Worm (Caenorhabditis elegans): ENCODE data around the gene T04F3.5.

Gene T04F3.5

ce11 chrV:11799252-11799822, 38.9 kb downstream of the T04F3.5 start:
- no peak for TF ChIP-seq nfya-1 (tag; optimal IDR thresholded peaks at IDR 0.05)
- TF ChIP-seq K09A11.1 (tag; optimal IDR thresholded peaks at IDR 0.05; ENCODE audit: insufficient read depth), result no peak
- TF ChIP-seq F13H6.1 (tag; optimal IDR thresholded peaks at IDR 0.05), result peak; percentile 27
- TF ChIP-seq che-1 (tag; optimal IDR thresholded peaks at IDR 0.05), result no peak
- no peak for TF ChIP-seq rnt-1 (tag; optimal IDR thresholded peaks at IDR 0.05)
- TF ChIP-seq lim-6 (tag; optimal IDR thresholded peaks at IDR 0.05), result no peak
- TF ChIP-seq sox-4 (tag; optimal IDR thresholded peaks at IDR 0.05), result no peak
- TF ChIP-seq elt-2 (tag; optimal IDR thresholded peaks at IDR 0.05), result no peak
- TF ChIP-seq ceh-14 (tag; optimal IDR thresholded peaks at IDR 0.05), result no peak
- peak; percentile 3 for TF ChIP-seq ref-2 (tag; optimal IDR thresholded peaks at IDR 0.05)
- peak; percentile 20 for TF ChIP-seq ceh-18 (tag; optimal IDR thresholded peaks at IDR 0.05)
- no peak for TF ChIP-seq hlh-13 (GFP tag; optimal IDR thresholded peaks at IDR 0.05)
- no peak for TF ChIP-seq ceh-19 (GFP tag; optimal IDR thresholded peaks at IDR 0.05)

ce11 chrV:11800486-11800885, 40.0 kb downstream of the T04F3.5 start:
- TF ChIP-seq hlh-30 (tag; optimal IDR thresholded peaks at IDR 0.05; ENCODE audit: insufficient read depth) (no peak), K02D7.2 (tag; optimal IDR thresholded peaks at IDR 0.05) (no peak), C08G9.2 (tag; optimal IDR thresholded peaks at IDR 0.05) (no peak), tbx-2 (tag; optimal IDR thresholded peaks at IDR 0.05) (no peak), ceh-22 (tag; optimal IDR thresholded peaks at IDR 0.05) (no peak), sox-4 (tag; optimal IDR thresholded peaks at IDR 0.05) (no peak), pat-9 (tag; optimal IDR thresholded peaks at IDR 0.05) (no peak), elt-2 (tag; optimal IDR thresholded peaks at IDR 0.05) (no peak), ceh-19 (GFP tag; optimal IDR thresholded peaks at IDR 0.05) (no peak), ztf-16 (tag; optimal IDR thresholded peaks at IDR 0.05) (no peak), lin-11 (tag; optimal IDR thresholded peaks at IDR 0.05) (no peak), ceh-31 (tag; optimal IDR thresholded peaks at IDR 0.05) (no peak), hlh-8 (tag; optimal IDR thresholded peaks at IDR 0.05) (no peak), tbx-7 (tag; optimal IDR thresholded peaks at IDR 0.05) (no peak), lim-6 (tag; optimal IDR thresholded peaks at IDR 0.05) (no peak), ceh-14 (tag; optimal IDR thresholded peaks at IDR 0.05) (no peak), fkh-10 (GFP tag; optimal IDR thresholded peaks at IDR 0.05) (no peak)

- TF ChIP-seq elt-2 (tag; optimal IDR thresholded peaks at IDR 0.05) (peak; percentile 40), zip-5 (tag; optimal IDR thresholded peaks at IDR 0.05) (no peak), C08G9.2 (tag; optimal IDR thresholded peaks at IDR 0.05) (no peak)
Observed at ce11 chrV:11801076-11801849, 40.8 kb downstream of the T04F3.5 start.

DNA sequence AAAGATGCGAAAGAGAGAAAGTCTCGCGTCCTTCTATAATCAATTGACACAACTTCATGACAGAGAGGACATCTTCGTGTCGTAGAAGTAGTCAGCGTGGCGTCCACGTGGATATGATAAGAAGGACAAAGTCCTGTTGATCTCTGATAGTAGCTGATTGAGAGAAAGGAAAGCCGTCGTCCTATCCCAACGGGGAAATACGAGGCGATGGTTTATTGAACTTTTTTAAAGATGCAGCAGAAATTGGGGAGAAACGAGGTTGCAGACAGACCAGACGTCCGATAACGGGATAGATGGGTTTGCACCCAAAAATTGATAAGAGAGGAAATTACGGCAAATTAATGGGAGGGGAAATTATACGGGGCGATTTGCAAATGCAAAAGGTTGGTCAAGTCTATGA, 42.0 kb downstream of the T04F3.5 start:
- TF ChIP-seq ceh-22 (tag; optimal IDR thresholded peaks at IDR 0.05), result no peak
- no peak for TF ChIP-seq K09A11.1 (tag; optimal IDR thresholded peaks at IDR 0.05; ENCODE audit: insufficient read depth)
- TF ChIP-seq nhr-232 (tag; optimal IDR thresholded peaks at IDR 0.05), result no peak
- no peak for TF ChIP-seq ceh-6 (GFP tag; optimal IDR thresholded peaks at IDR 0.05)
- TF ChIP-seq odd-2 (tag; optimal IDR thresholded peaks at IDR 0.05), result no peak
- TF ChIP-seq ceh-14 (tag; optimal IDR thresholded peaks at IDR 0.05), result no peak
- TF ChIP-seq unc-55 (GFP tag; optimal IDR thresholded peaks at IDR 0.05), result no peak
- no peak for TF ChIP-seq elt-2 (tag; optimal IDR thresholded peaks at IDR 0.05)
- no peak for TF ChIP-seq unc-3 (GFP tag; conservative IDR thresholded peaks at IDR 0.05)
- no peak for TF ChIP-seq unc-3 (tag; optimal IDR thresholded peaks at IDR 0.05)
- TF ChIP-seq ama-1 (optimal IDR thresholded peaks at IDR 0.05), result no peak
- TF ChIP-seq ceh-24 (tag; optimal IDR thresholded peaks at IDR 0.05), result no peak
- no peak for TF ChIP-seq ets-4 (tag; optimal IDR thresholded peaks at IDR 0.05)
- TF ChIP-seq gmeb-2 (tag; optimal IDR thresholded peaks at IDR 0.05), result no peak
- no peak for TF ChIP-seq ttx-3 (tag; optimal IDR thresholded peaks at IDR 0.05)
- no peak for TF ChIP-seq unc-86 (tag; optimal IDR thresholded peaks at IDR 0.05)
- no peak for TF ChIP-seq pha-2 (tag; optimal IDR thresholded peaks at IDR 0.05)
